Fruit fly (Drosophila melanogaster) whole organism, wandering third instar larva: ENCODE measurements around the gene CG9541.
A peak's percentile ranks its signal among the peaks of the same experiment; 100 is the strongest.

Source experiments
- Abd-B ChIP-seq: fragments of >200 bp; optimal IDR thresholded peaks from 2 replicates; lab custom pipeline; 2017; ENCODE audit warnings: missing biosample characterization, missing genetic modification characterization
- CG32264 ChIP-seq: fragments of 200-800 bp; sonication (Bioruptor generic); optimal IDR thresholded peaks from 2 replicates; lab custom pipeline; 2016; ENCODE audit warnings: missing biosample characterization, missing genetic modification characterization
- CG9705 ChIP-seq: fragments of 200-800 bp; sonication (Bioruptor generic); optimal IDR thresholded peaks from 2 replicates; lab custom pipeline; 2018; ENCODE audit warnings: missing biosample characterization, mild to moderate bottlenecking, missing genetic modification characterization
- CrebA ChIP-seq: fragments of 200-800 bp; sonication (Bioruptor generic); optimal IDR thresholded peaks from 2 replicates; lab custom pipeline; 2016; ENCODE audit warnings: missing biosample characterization, mild to moderate bottlenecking, missing genetic modification characterization, borderline replicate concordance
- Dfd ChIP-seq: fragments of >200 bp; optimal IDR thresholded peaks from 2 replicates; lab custom pipeline; 2017; ENCODE audit warnings: missing biosample characterization, missing genetic modification characterization
- Dif ChIP-seq: fragments of 200-275, 200-300 bp; sonication (Bioruptor generic); optimal IDR thresholded peaks from 2 replicates; lab custom pipeline; 2018; ENCODE audit warnings: missing biosample characterization, missing genetic modification characterization; ENCODE audit not compliant: partially characterized antibody
- GATAd ChIP-seq: sonication (Bioruptor generic); optimal IDR thresholded peaks from 2 replicates; lab custom pipeline; 2016; ENCODE audit warnings: missing biosample characterization, missing genetic modification characterization
- HLH106 ChIP-seq: fragments of 200-800 bp; optimal IDR thresholded peaks from 3 replicates; lab custom pipeline; 2019; ENCODE audit warnings: missing biosample characterization, mild to moderate bottlenecking, missing genetic modification characterization, moderate library complexity
- Hnf4 ChIP-seq: fragments of 200-800 bp; sonication (Bioruptor generic); optimal IDR thresholded peaks from 2 replicates; lab custom pipeline; 2016; ENCODE audit warnings: missing biosample characterization, mild to moderate bottlenecking, missing genetic modification characterization
- Hr78 ChIP-seq: fragments of >200 bp; optimal IDR thresholded peaks from 2 replicates; lab custom pipeline; 2017; ENCODE audit warnings: missing biosample characterization, missing genetic modification characterization
- Hr83 ChIP-seq: fragments of 200-300 bp; sonication (Bioruptor generic); optimal IDR thresholded peaks from 2 replicates; lab custom pipeline; 2016; ENCODE audit warnings: missing biosample characterization, mild to moderate bottlenecking, missing genetic modification characterization, moderate library complexity; ENCODE audit not compliant: poor library complexity, severe bottlenecking
- Jra ChIP-seq: sonication (Bioruptor generic); optimal IDR thresholded peaks from 2 replicates; lab custom pipeline; 2016; ENCODE audit warnings: missing biosample characterization, missing genetic modification characterization
- Mio ChIP-seq: sonication (Bioruptor generic); optimal IDR thresholded peaks from 2 replicates; lab custom pipeline; 2016; ENCODE audit warnings: missing biosample characterization, missing genetic modification characterization
- Myc ChIP-seq: fragments of >200 bp; optimal IDR thresholded peaks from 2 replicates; lab custom pipeline; 2017
- N ChIP-seq: fragments of >200 bp; optimal IDR thresholded peaks from 2 replicates; lab custom pipeline; 2018; ENCODE audit warnings: missing biosample characterization, missing external identifiers, missing genetic modification characterization
- OdsH ChIP-seq: fragments of 200-800 bp; sonication (Bioruptor generic); optimal IDR thresholded peaks from 2 replicates; lab custom pipeline; 2016; ENCODE audit warnings: missing biosample characterization, mild to moderate bottlenecking, missing genetic modification characterization
- Rel ChIP-seq, 2 experiments: fragments of 200-800 bp; sonication (Bioruptor generic) in 1 of 2; optimal IDR thresholded peaks; 2 replicates in 1 of 2; 3 replicates in 1 of 2; lab custom pipeline; 2016 to 2019; ENCODE audit warnings: mild to moderate bottlenecking in 2 of 2, missing biosample characterization in 2 of 2, missing genetic modification characterization in 2 of 2, moderate library complexity in 1 of 2
- Sp1 ChIP-seq: fragments of 200-800 bp; sonication (Bioruptor generic); optimal IDR thresholded peaks from 3 replicates; lab custom pipeline; 2019; ENCODE audit warnings: missing biosample characterization, mild to moderate bottlenecking, missing genetic modification characterization, moderate library complexity
- Vsx2 ChIP-seq: fragments of 200-300, 225-300 bp; sonication (Bioruptor generic); optimal IDR thresholded peaks from 2 replicates; lab custom pipeline; 2018; ENCODE audit warnings: missing biosample characterization, missing genetic modification characterization; ENCODE audit not compliant: partially characterized antibody
- br ChIP-seq: fragments of 200-800 bp; sonication (Bioruptor generic); optimal IDR thresholded peaks from 2 replicates; lab custom pipeline; 2016; ENCODE audit warnings: missing biosample characterization, missing genetic modification characterization
- brk ChIP-seq: fragments of 200-800 bp; sonication (Bioruptor generic); optimal IDR thresholded peaks from 2 replicates; lab custom pipeline; 2016; ENCODE audit warnings: missing biosample characterization, mild to moderate bottlenecking, missing genetic modification characterization
- dl ChIP-seq, 2 experiments: fragments of 175-275, 200-275 bp in 1 of 2; fragments of 200-275 bp in 1 of 2; sonication (Bioruptor generic); optimal IDR thresholded peaks; lab custom pipeline; 2018; ENCODE audit warnings: mild to moderate bottlenecking in 2 of 2, missing biosample characterization in 2 of 2, missing genetic modification characterization in 2 of 2, moderate library complexity in 2 of 2; ENCODE audit not compliant: partially characterized antibody in 2 of 2, insufficient read depth in 1 of 2
- dmrt93B ChIP-seq: fragments of 200-800 bp; sonication (Bioruptor generic); optimal IDR thresholded peaks from 2 replicates; lab custom pipeline; 2018; ENCODE audit warnings: missing biosample characterization, mild to moderate bottlenecking, missing genetic modification characterization
- dsf ChIP-seq: sonication (Bioruptor generic); optimal IDR thresholded peaks from 2 replicates; lab custom pipeline; 2016; ENCODE audit warnings: missing biosample characterization, missing genetic modification characterization, borderline replicate concordance
- ey ChIP-seq: fragments of 200-800 bp; sonication (Bioruptor generic); optimal IDR thresholded peaks from 2 replicates; lab custom pipeline; 2016; ENCODE audit warnings: missing biosample characterization, missing genetic modification characterization
- foxo ChIP-seq, 2 experiments: fragments of 200-800 bp; sonication (Bioruptor generic); optimal IDR thresholded peaks; 2 replicates in 1 of 2; 3 replicates in 1 of 2; lab custom pipeline; 2016 to 2017; ENCODE audit warnings: missing biosample characterization in 2 of 2, missing genetic modification characterization in 2 of 2
- fru ChIP-seq: fragments of 200-800 bp; sonication (Bioruptor generic); optimal IDR thresholded peaks from 3 replicates; lab custom pipeline; 2016; ENCODE audit warnings: missing biosample characterization, mild to moderate bottlenecking, missing genetic modification characterization
- h ChIP-seq: fragments of 200-800 bp; sonication (Bioruptor generic); optimal IDR thresholded peaks from 3 replicates; lab custom pipeline; 2016; ENCODE audit warnings: missing biosample characterization, mild to moderate bottlenecking, missing genetic modification characterization
- jim ChIP-seq: fragments of 175-275, 200-325 bp; sonication (Bioruptor generic); optimal IDR thresholded peaks from 2 replicates; lab custom pipeline; 2016; ENCODE audit warnings: missing biosample characterization, mild to moderate bottlenecking, missing genetic modification characterization
- lola ChIP-seq: fragments of >200 bp; optimal IDR thresholded peaks from 2 replicates; lab custom pipeline; 2017; ENCODE audit warnings: missing biosample characterization, missing genetic modification characterization
- pan ChIP-seq: fragments of >200 bp; optimal IDR thresholded peaks from 2 replicates; lab custom pipeline; 2017
- psq ChIP-seq: fragments of 200-800 bp; sonication (Bioruptor generic); optimal IDR thresholded peaks from 3 replicates; lab custom pipeline; 2017; ENCODE audit warnings: missing biosample characterization, mild to moderate bottlenecking, missing genetic modification characterization, moderate library complexity
- rgr ChIP-seq: fragments of 200-800 bp; sonication (Bioruptor generic); optimal IDR thresholded peaks from 3 replicates; lab custom pipeline; 2016; ENCODE audit warnings: missing biosample characterization, mild to moderate bottlenecking, missing genetic modification characterization
- sage ChIP-seq: fragments of 200-800 bp; sonication (Bioruptor generic); optimal IDR thresholded peaks from 2 replicates; lab custom pipeline; 2016; ENCODE audit warnings: missing biosample characterization, mild to moderate bottlenecking, missing genetic modification characterization
- sv ChIP-seq: fragments of 200-800 bp; sonication (Bioruptor generic); optimal IDR thresholded peaks from 3 replicates; lab custom pipeline; 2016; ENCODE audit warnings: missing biosample characterization, missing genetic modification characterization
- tai ChIP-seq: sonication (Bioruptor generic); optimal IDR thresholded peaks from 2 replicates; lab custom pipeline; 2016; ENCODE audit warnings: missing biosample characterization, missing genetic modification characterization
- usp ChIP-seq: fragments of >200 bp; optimal IDR thresholded peaks from 2 replicates; lab custom pipeline; 2017; ENCODE audit warnings: missing biosample characterization, missing genetic modification characterization
- woc ChIP-seq: sonication (Bioruptor generic); optimal IDR thresholded peaks from 2 replicates; lab custom pipeline; 2016; ENCODE audit warnings: missing biosample characterization, mild to moderate bottlenecking, missing genetic modification characterization

CG9541 gene

DNA sequence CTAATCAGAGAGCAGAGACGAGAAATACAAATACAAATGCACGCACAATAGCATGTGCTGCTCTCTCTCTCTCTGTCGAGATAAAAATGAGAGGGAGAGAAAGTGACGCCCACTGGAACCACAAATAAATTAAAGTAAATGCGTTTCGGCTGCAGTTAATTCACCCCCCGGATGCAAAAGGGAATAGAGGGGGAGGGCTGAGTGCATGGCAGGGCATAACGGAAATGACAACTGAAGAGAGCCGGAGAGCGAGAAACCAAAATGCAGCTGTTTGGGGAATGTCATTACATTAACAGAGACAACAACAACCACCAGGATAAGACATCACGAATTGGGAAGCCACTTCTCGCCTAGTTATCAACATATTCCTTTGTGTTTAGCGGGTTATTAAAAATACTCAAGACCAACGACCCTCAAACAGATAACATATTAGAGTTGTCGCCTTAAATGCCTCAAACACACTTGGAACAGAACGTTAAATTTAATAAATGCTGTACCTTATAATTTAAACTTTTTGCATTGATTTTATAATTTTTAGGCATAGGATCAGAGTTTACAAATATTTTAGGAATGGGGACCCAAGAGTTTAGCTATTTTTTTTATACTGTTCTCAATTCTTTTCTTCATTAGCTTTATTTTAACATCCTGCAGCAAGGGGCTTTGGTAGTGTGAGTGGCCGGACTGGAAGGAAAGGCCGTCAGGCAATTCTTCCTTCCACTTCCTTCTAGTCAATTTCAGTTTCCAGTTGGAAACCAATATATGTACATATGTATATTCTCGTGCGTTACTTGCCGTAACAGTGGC is 25.1 kb downstream of the CG9541 start:
- TF ChIP-seq dl (GFP tag; optimal IDR thresholded peaks at IDR 0.05; lab: Kevin White, UChicago; ENCODE audit: insufficient read depth in 1 of 2, partially characterized antibody in 2 of 2) = peak; percentile 34 to 71
- TF ChIP-seq Abd-B (GFP tag; lab: Kevin White, UChicago) = no peak
- no peak for TF ChIP-seq Myc (lab: Kevin White, UChicago)
- no peak for TF ChIP-seq Dfd (GFP tag; lab: Kevin White, UChicago)
- peak; percentile 53 for TF ChIP-seq rgr
- TF ChIP-seq h (GFP tag; lab: Kevin White, UChicago) = peak; percentile 58
- peak; percentile 37 for TF ChIP-seq Hnf4 (GFP tag; lab: Kevin White, UChicago)
- no peak for TF ChIP-seq sage (GFP tag; lab: Kevin White, UChicago)
- no peak for TF ChIP-seq Mio (GFP tag; lab: Kevin White, UChicago)
- peak; percentile 57 for TF ChIP-seq HLH106
- peak; percentile 89 for TF ChIP-seq Vsx2
- TF ChIP-seq ey (GFP tag; lab: Kevin White, UChicago) = peak; percentile 66
- no peak for TF ChIP-seq Hr78 (GFP tag; lab: Kevin White, UChicago)
- no peak for TF ChIP-seq Jra (GFP tag; lab: Kevin White, UChicago)
- peak; percentile 59 for TF ChIP-seq Dif
- peak; percentile 80 for TF ChIP-seq psq
- TF ChIP-seq OdsH (GFP tag; lab: Kevin White, UChicago) = peak; percentile 56
- TF ChIP-seq tai = peak; percentile 25
- TF ChIP-seq CrebA (GFP tag; lab: Kevin White, UChicago) = no peak
- TF ChIP-seq dmrt93B (GFP tag; lab: Kevin White, UChicago) = peak; percentile 48
- peak; percentile 67 for TF ChIP-seq br (GFP tag; lab: Kevin White, UChicago)
- peak; percentile 74 for TF ChIP-seq woc (GFP tag; lab: Kevin White, UChicago)
- TF ChIP-seq brk = peak; percentile 12
- TF ChIP-seq pan (lab: Kevin White, UChicago) = no peak
- TF ChIP-seq Sp1 = peak; percentile 63
- TF ChIP-seq CG9705 = no peak
- no peak for TF ChIP-seq lola (GFP tag; lab: Kevin White, UChicago)
- peak; percentile 95 for TF ChIP-seq fru (GFP tag; lab: Kevin White, UChicago)
- no peak for TF ChIP-seq usp (GFP tag; lab: Kevin White, UChicago)
- no peak for TF ChIP-seq CG32264 (GFP tag; lab: Kevin White, UChicago)
- TF ChIP-seq foxo (GFP tag; optimal IDR thresholded peaks at IDR 0.05; lab: Kevin White, UChicago) = peak in 1 of 2 experiments; percentile 71
- no peak for TF ChIP-seq GATAd (GFP tag; lab: Kevin White, UChicago)
- TF ChIP-seq sv = no peak
- no peak for TF ChIP-seq N (GFP tag; lab: Kevin White, UChicago)
- no peak for TF ChIP-seq Rel (GFP tag; optimal IDR thresholded peaks at IDR 0.05; lab: Kevin White, UChicago)
- TF ChIP-seq Rel (tag; optimal IDR thresholded peaks at IDR 0.05; lab: Kevin White, UChicago) = peak; percentile 14
- TF ChIP-seq Hr83 = peak; percentile 30
- no peak for TF ChIP-seq dsf (GFP tag; lab: Kevin White, UChicago)
- no peak for TF ChIP-seq jim (GFP tag; lab: Kevin White, UChicago)

dm6 chr2L:8948650-8949049 is 26.6 kb downstream of the CG9541 start:
- TF ChIP-seq Abd-B (GFP tag; lab: Kevin White, UChicago) (no peak), CG9705 (no peak), Mio (GFP tag; lab: Kevin White, UChicago) (no peak), Vsx2 (no peak), Hr83 (no peak), OdsH (GFP tag; lab: Kevin White, UChicago) (no peak), dmrt93B (GFP tag; lab: Kevin White, UChicago) (no peak), N (GFP tag; lab: Kevin White, UChicago) (no peak)
